Worm (Caenorhabditis elegans): Measurements from ENCODE around the gene C15H11.11.

C15H11.11 gene

ce11 chrV:14463087-14463486 lies 47.8 kb downstream of the C15H11.11 start, which contains the start of gene F08H9.3 (continued):
- TF ChIP-seq Y48G9A.11 (GFP tag; IDR thresholded peaks at IDR 0.05) (peak; percentile 67), dve-1 (tag; optimal IDR thresholded peaks at IDR 0.05; ENCODE audit: insufficient read depth) (peak; percentile 76), nhr-102 (tag; optimal IDR thresholded peaks at IDR 0.05) (peak; percentile 70), F10B5.3 (tag; optimal IDR thresholded peaks at IDR 0.05) (peak; percentile 28), spr-1 (tag; optimal IDR thresholded peaks at IDR 0.05) (peak; percentile 59), set-16 (GFP tag; IDR thresholded peaks at IDR 0.05) (peak; percentile 54)

- TF ChIP-seq madf-9 (GFP tag; conservative IDR thresholded peaks at IDR 0.05) (no peak), daf-16 (GFP tag; optimal IDR thresholded peaks at IDR 0.05) (peak in 1 of 2 experiments; percentile 95), daf-16 (tag; optimal IDR thresholded peaks at IDR 0.05) (no peak), lin-13 (GFP tag; optimal IDR thresholded peaks at IDR 0.05) (no peak)
Observed at ce11 chrV:14464368-14464767, 49.1 kb downstream of the C15H11.11 start, which contains the start of gene F08H9.4. Gene F08H9.4 (minus strand): TSS chrV:14464428.

Measured in whole organism, L4 larva.